Worm (Caenorhabditis elegans) whole organism, L4 larva: ENCODE data around the gene ham-3.

Source experiments
- F44E2.7 ChIP-seq: fragments of 200-800 bp; sonication (Bioruptor generic); IDR thresholded peaks from 2 replicates; pipeline ENCODE4 v2.1.2; 2022; ENCODE audit warnings: missing genetic modification characterization, missing compliant biosample characterization
- Y75B8A.6 ChIP-seq: fragments of 200-800 bp; sonication (Bioruptor generic); IDR thresholded peaks from 2 replicates; pipeline ENCODE4 v1.3.6; 2022; ENCODE audit warnings: missing genetic modification reagents, missing genetic modification characterization, missing compliant biosample characterization
- aha-1 ChIP-seq: fragments of 150-350 bp; peaks from one replicate; lab custom pipeline; 2014; ENCODE audit warnings: missing biosample characterization, missing genetic modification characterization
- aly-2 ChIP-seq: sonication (generic microtip); optimal IDR thresholded peaks from 2 replicates; lab custom pipeline; 2018; ENCODE audit warnings: missing biosample characterization, missing genetic modification characterization
- ceh-82 ChIP-seq: sonication (generic microtip); optimal IDR thresholded peaks from 2 replicates; lab custom pipeline; 2017; ENCODE audit warnings: missing biosample characterization, missing genetic modification characterization
- cey-2 ChIP-seq: sonication (generic microtip); optimal IDR thresholded peaks from 3 replicates; lab custom pipeline; 2017; ENCODE audit warnings: missing genetic modification characterization, mild to moderate bottlenecking, missing compliant biosample characterization, antibody characterized with exemption, borderline replicate concordance; ENCODE audit not compliant: insufficient read depth
- daf-16 ChIP-seq, 3 experiments: sonication (generic microtip); optimal IDR thresholded peaks; 2 replicates each; lab custom pipeline; 2016 to 2017; ENCODE audit warnings: missing genetic modification characterization in 3 of 3, missing genetic modification reagents in 3 of 3, mild to moderate bottlenecking in 2 of 3, missing compliant biosample characterization in 2 of 3, missing biosample characterization in 1 of 3, moderate library complexity in 1 of 3
- dmd-6 ChIP-seq: fragments of 200-800 bp; sonication (Bioruptor generic); IDR thresholded peaks from 2 replicates; pipeline ENCODE4 v1.3.6; 2022; ENCODE audit warnings: missing genetic modification reagents, missing genetic modification characterization, missing compliant biosample characterization
- duxl-1 ChIP-seq: sonication (generic microtip); optimal IDR thresholded peaks from 2 replicates; lab custom pipeline; 2016; ENCODE audit warnings: mild to moderate bottlenecking, missing genetic modification characterization, moderate library complexity, missing compliant biosample characterization; ENCODE audit not compliant: poor library complexity
- dve-1 ChIP-seq: sonication (generic microtip); optimal IDR thresholded peaks from 2 replicates; lab custom pipeline; 2017; ENCODE audit warnings: antibody characterized with exemption, mild to moderate bottlenecking, missing genetic modification characterization, missing compliant biosample characterization; ENCODE audit not compliant: insufficient read depth
- hif-1 ChIP-seq, 2 experiments: sonication (generic microtip); optimal IDR thresholded peaks; 2 replicates each; lab custom pipeline; 2016 to 2017; ENCODE audit warnings: missing compliant biosample characterization in 2 of 2, missing genetic modification characterization in 2 of 2, missing genetic modification reagents in 2 of 2, missing genotype in 2 of 2, mild to moderate bottlenecking in 1 of 2
- hlh-11 ChIP-seq: fragments of 200-800 bp; sonication (Bioruptor generic); optimal IDR thresholded peaks from 2 replicates; lab custom pipeline; 2018; ENCODE audit warnings: mild to moderate bottlenecking, missing genetic modification characterization, missing compliant biosample characterization
- hlh-30 ChIP-seq: sonication (generic microtip); optimal IDR thresholded peaks from 2 replicates; lab custom pipeline; 2017; ENCODE audit warnings: antibody characterized with exemption, mild to moderate bottlenecking, missing genetic modification characterization, missing compliant biosample characterization; ENCODE audit not compliant: insufficient read depth
- hmg-1.1 ChIP-seq: fragments of 200-800 bp; sonication (Bioruptor generic); IDR thresholded peaks from 2 replicates; pipeline ENCODE4 v1.3.6; 2022; ENCODE audit warnings: missing genetic modification reagents, missing genetic modification characterization, missing compliant biosample characterization
- jun-1 ChIP-seq: fragments of 150-350 bp; optimal IDR thresholded peaks from 2 replicates; lab custom pipeline; 2014; ENCODE audit warnings: missing biosample characterization, missing genetic modification reagents, missing genetic modification characterization
- lin-1 ChIP-seq: fragments of 200-800 bp; sonication (Bioruptor generic); IDR thresholded peaks from 2 replicates; pipeline ENCODE4 v1.3.6; 2022; ENCODE audit warnings: missing genetic modification reagents, missing genetic modification characterization, missing compliant biosample characterization
- lin-38 ChIP-seq: fragments of 200-800 bp; sonication (Bioruptor generic); IDR thresholded peaks from 2 replicates; pipeline ENCODE4 v1.3.6; 2022; ENCODE audit warnings: missing genetic modification reagents, missing genetic modification characterization, missing compliant biosample characterization
- lin-39 ChIP-seq: fragments of 150-350 bp; optimal IDR thresholded peaks from 2 replicates; lab custom pipeline; 2014; ENCODE audit warnings: missing biosample characterization, missing genetic modification reagents, missing genetic modification characterization
- lir-3 ChIP-seq: sonication (generic microtip); optimal IDR thresholded peaks from 2 replicates; lab custom pipeline; 2016; ENCODE audit warnings: mild to moderate bottlenecking, missing genetic modification characterization, missing compliant biosample characterization
- lsy-2 ChIP-seq, 2 experiments: fragments of 150-350 bp in 1 of 2; sonication (generic microtip) in 1 of 2; optimal IDR thresholded peaks; 2 replicates each; lab custom pipeline; 2014 to 2017; ENCODE audit warnings: missing biosample characterization in 2 of 2, missing genetic modification characterization in 2 of 2
- mxl-3 ChIP-seq: fragments of 200-800 bp; sonication (Bioruptor generic); optimal IDR thresholded peaks from 2 replicates; lab custom pipeline; 2018; ENCODE audit warnings: mild to moderate bottlenecking, missing genetic modification characterization, missing compliant biosample characterization
- nhr-237 ChIP-seq: sonication (generic microtip); optimal IDR thresholded peaks from 2 replicates; lab custom pipeline; 2017; ENCODE audit warnings: missing biosample characterization, missing genetic modification characterization
- nhr-28 ChIP-seq: fragments of 150-350 bp; optimal IDR thresholded peaks from 2 replicates; lab custom pipeline; 2014; ENCODE audit warnings: missing biosample characterization, missing genetic modification characterization
- nhr-6 ChIP-seq: fragments of 150-350 bp; optimal IDR thresholded peaks from 2 replicates; lab custom pipeline; 2014; ENCODE audit warnings: missing biosample characterization, missing genetic modification characterization
- pqm-1 ChIP-seq: sonication (generic microtip); optimal IDR thresholded peaks from 2 replicates; lab custom pipeline; 2017; ENCODE audit warnings: missing biosample characterization, missing genetic modification characterization
- saeg-2 ChIP-seq: fragments of 200-800 bp; sonication (Bioruptor generic); IDR thresholded peaks from 2 replicates; pipeline ENCODE4 v1.3.6; 2022; ENCODE audit warnings: missing genetic modification reagents, missing genetic modification characterization, missing compliant biosample characterization
- sdz-12 ChIP-seq: fragments of 200-800 bp; sonication (Bioruptor generic); optimal IDR thresholded peaks from 2 replicates; lab custom pipeline; 2018; ENCODE audit warnings: mild to moderate bottlenecking, missing genetic modification characterization, missing compliant biosample characterization
- snpc-1.2 ChIP-seq: fragments of 200-800 bp; sonication (Bioruptor generic); IDR thresholded peaks from 2 replicates; pipeline ENCODE4 v1.3.6; 2022; ENCODE audit warnings: missing genetic modification reagents, missing genetic modification characterization, missing compliant biosample characterization
- unc-62 ChIP-seq, 3 experiments: fragments of 150-350 bp in 1 of 3; sonication (generic microtip); optimal IDR thresholded peaks in 2 of 3; peaks in 1 of 3; 1 replicate in 1 of 3; 2 replicates in 2 of 3; lab custom pipeline; 2014 to 2017; ENCODE audit warnings: missing biosample characterization in 3 of 3, missing genetic modification characterization in 3 of 3, missing genetic modification reagents in 3 of 3, missing genotype in 1 of 3
- zag-1 ChIP-seq: fragments of 150-350 bp; optimal IDR thresholded peaks from 2 replicates; lab custom pipeline; 2014; ENCODE audit warnings: missing biosample characterization, missing genetic modification characterization

Gene ham-3

DNA sequence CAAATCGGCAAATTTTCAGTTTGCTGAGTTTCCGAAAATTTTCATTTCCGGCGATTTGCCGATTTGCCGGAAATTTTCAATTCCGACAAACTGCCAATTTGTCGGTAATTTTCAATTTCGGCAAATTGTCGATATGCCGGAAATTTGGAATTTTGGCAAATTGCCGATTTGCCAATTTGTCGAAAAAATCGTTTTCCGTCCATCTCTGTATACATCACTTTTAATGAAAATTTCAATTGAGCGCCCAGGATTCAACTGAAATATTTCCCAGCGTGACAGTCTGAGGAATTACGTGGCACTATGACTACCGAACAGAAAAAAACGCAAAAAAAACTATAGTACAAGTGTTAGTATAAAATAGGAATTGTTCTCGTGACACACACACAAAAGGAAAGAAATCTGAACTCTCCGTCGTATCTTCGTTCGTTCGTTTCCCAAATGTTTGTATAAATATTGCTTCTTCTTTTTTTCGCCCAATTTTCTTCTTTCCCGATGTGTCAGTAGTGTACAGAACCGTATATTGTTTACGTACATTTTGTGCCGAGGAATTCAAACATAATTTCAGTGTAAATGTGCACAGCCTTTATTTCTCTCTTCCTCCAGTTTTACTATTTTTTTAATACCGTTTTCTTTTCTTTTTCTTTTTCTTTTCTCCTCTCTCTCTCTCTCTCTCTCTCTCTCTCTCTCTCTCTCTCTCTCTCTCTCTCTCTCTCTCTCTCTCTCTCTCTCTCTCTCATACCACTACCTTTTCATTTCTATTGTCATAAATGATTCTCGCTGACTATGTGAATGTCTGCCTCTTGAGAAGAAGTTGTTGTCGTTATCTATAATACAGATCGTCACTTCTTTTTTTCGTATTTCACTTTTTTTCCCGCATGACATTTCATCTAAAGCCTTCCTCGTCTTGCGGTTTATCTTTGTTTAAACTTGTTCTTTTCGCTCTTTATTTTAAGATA, 12.2 kb downstream of the ham-3 start (continued):
- TF ChIP-seq unc-62 (GFP tag; optimal IDR thresholded peaks at IDR 0.05 in 1 of 2; lab: Kevin White, UChicago) (peak in 1 of 2 experiments; percentile 68), unc-62 (tag; optimal IDR thresholded peaks at IDR 0.05; lab: Kevin White, UChicago) (no peak), lir-3 (tag; lab: Kevin White, UChicago) (no peak), nhr-28 (tag; lab: Kevin White, UChicago) (peak; percentile 73)
- TF ChIP-seq, all 104 proteins: peak for 24

DNA sequence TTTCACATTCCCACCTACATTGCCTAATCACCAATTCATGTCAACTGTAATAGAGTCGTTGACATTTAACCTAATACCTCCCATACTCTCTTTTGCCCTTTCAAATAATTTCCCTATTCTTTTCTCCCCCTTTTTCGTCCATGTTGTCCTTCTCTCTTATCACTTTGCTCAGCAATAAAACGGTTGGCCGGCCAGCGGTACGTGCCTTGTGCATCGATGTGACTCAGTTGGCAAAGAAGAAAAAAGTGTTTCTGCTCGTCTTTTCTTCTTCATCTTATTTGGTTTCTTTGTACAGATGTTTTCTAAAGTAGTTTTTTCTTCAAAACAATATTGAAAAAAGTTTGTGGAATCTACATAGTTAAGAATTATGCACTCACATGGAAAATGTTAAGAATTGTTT, 13.9 kb downstream of the ham-3 start:
- TF ChIP-seq dmd-6 (GFP tag; lab: Robert Waterston, UW) = no peak
- TF ChIP-seq pqm-1 = peak; percentile 43
- peak; percentile 52 for TF ChIP-seq hlh-11 (tag; lab: Kevin White, UChicago)
- no peak for TF ChIP-seq daf-16 (GFP tag; optimal IDR thresholded peaks at IDR 0.05; lab: Kevin White, UChicago)
- peak; percentile 55 for TF ChIP-seq daf-16 (tag; optimal IDR thresholded peaks at IDR 0.05; lab: Kevin White, UChicago)
- no peak for TF ChIP-seq mxl-3 (GFP tag; lab: Kevin White, UChicago)
- TF ChIP-seq nhr-28 (tag; lab: Kevin White, UChicago) = peak; percentile 9
- TF ChIP-seq dve-1 (tag; lab: Kevin White, UChicago) = peak; percentile 52
- peak; percentile 68 for TF ChIP-seq nhr-6 (tag; lab: Kevin White, UChicago)
- peak in 1 of 2 experiments; percentile 3 for TF ChIP-seq unc-62 (GFP tag; optimal IDR thresholded peaks at IDR 0.05 in 1 of 2; lab: Kevin White, UChicago)
- no peak for TF ChIP-seq unc-62 (tag; optimal IDR thresholded peaks at IDR 0.05; lab: Kevin White, UChicago)
- TF ChIP-seq hmg-1.1 = no peak

DNA sequence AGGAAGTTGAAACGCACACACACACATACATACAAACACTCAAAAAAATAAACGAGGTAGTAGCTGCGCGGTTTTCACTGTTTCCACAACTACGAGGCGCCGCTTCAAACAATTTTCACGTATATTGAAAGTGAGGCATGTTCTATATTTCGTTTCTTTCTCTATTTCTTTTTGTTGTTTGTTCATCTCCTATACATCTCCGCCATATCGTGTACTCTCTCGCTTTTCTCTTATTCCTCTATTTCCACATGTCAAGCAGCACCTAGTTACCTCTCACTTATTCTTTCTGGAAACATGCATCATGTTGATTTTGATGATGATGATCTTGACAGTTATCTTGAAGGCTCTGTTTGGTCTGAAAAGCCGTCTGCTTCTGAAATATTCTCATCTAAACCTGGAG, 16.2 kb downstream of the ham-3 start, which contains the start of gene ZK1128.7:
Gene ZK1128.7, plus strand, starts transcription at position 229 of the 400 bp plus-strand sequence.
- peak in 1 of 2 experiments; percentile 27 for TF ChIP-seq hif-1 (tag; optimal IDR thresholded peaks at IDR 0.05; lab: Kevin White, UChicago)
- TF ChIP-seq snpc-1.2 (GFP tag; lab: Robert Waterston, UW) = no peak
- TF ChIP-seq unc-62 (GFP tag; optimal IDR thresholded peaks at IDR 0.05 in 1 of 2; lab: Kevin White, UChicago) = peak in 1 of 2 experiments; percentile 39
- TF ChIP-seq unc-62 (tag; optimal IDR thresholded peaks at IDR 0.05; lab: Kevin White, UChicago) = no peak
- TF ChIP-seq lsy-2 (tag; optimal IDR thresholded peaks at IDR 0.05; lab: Kevin White, UChicago) = peak in 1 of 2 experiments; percentile 28
- no peak for TF ChIP-seq ceh-82 (tag; lab: Kevin White, UChicago)
- no peak for TF ChIP-seq cey-2 (tag; lab: Kevin White, UChicago)
- peak; percentile 9 for TF ChIP-seq mxl-3 (GFP tag; lab: Kevin White, UChicago)
- peak; percentile 89 for TF ChIP-seq aha-1 (tag; lab: Kevin White, UChicago)
- peak; percentile 6 for TF ChIP-seq dve-1 (tag; lab: Kevin White, UChicago)
- TF ChIP-seq hlh-30 (tag; lab: Kevin White, UChicago) = peak; percentile 8

DNA sequence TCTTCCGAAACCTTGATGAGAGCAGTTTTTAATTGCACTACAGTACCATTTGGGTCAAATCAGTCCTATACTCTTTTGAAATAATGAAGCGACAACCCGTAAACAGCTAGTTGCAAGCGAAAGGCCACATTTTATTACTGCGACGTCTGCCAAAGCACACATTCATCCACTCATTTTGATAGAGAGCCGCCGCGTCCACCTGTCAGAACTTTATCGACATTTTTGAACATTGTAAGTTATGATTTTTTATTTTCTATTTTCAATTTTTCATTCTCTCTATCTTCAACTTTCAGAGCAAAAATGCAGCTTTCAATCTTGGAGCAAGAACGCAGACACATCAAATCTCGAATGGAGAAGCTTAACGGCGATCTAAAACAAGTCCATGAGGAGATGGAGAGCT, 20.2 kb downstream of the ham-3 start, which contains the start of gene K08E5.6:
Gene K08E5.6, plus strand, starts transcription at position 301 of the 400 bp plus-strand sequence.
- no peak for TF ChIP-seq pqm-1
- TF ChIP-seq nhr-237 = no peak
- no peak for TF ChIP-seq saeg-2 (GFP tag; lab: Robert Waterston, UW)
- no peak for TF ChIP-seq Y75B8A.6 (GFP tag; lab: Robert Waterston, UW)
- no peak for TF ChIP-seq lin-1 (GFP tag; lab: Robert Waterston, UW)
- no peak for TF ChIP-seq duxl-1 (tag; lab: Kevin White, UChicago)
- TF ChIP-seq lin-38 (GFP tag; lab: Robert Waterston, UW) = no peak
- no peak for TF ChIP-seq nhr-6 (tag; lab: Kevin White, UChicago)

DNA sequence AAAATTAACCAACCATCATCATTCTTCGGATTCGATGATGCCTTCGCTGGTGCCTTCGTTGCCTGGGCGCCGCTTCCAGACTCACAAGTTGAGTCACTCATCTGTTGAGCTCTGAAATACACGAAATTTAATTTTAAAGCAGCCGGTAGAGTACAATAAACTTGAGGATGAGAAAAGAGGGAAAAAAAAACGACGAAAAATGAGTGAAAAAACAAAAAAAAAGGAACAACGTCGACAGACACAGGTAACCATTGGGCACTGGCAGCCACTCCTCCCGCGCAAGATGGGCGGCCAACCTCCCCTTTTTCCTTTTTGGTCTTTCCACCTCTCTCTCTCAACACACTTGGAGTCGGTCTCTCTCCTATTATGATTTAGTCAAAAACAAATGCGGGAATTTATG, 26.1 kb downstream of the ham-3 start, which contains the start of gene K08E5.1:
Gene K08E5.1, minus strand, starts transcription at position 101 of the 400 bp plus-strand sequence.
- TF ChIP-seq lin-39 (tag; lab: Kevin White, UChicago) (no peak), jun-1 (tag; lab: Kevin White, UChicago) (no peak), F44E2.7 (GFP tag; lab: Robert Waterston, UW) (no peak), zag-1 (tag; lab: Kevin White, UChicago) (no peak), sdz-12 (no peak), aly-2 (tag; lab: Kevin White, UChicago) (no peak)
